Worm (Caenorhabditis elegans) whole organism, midembryonic: ENCODE measurements around the gene str-252.

Source experiments
- flt-1 ChIP-seq: fragments of 200-800 bp; sonication (Bioruptor generic); IDR thresholded peaks from 2 replicates; pipeline ENCODE4 v1.3.6; 2022; ENCODE audit warnings: missing genetic modification characterization, missing compliant biosample characterization
- klf-2 ChIP-seq: fragments of 200-800 bp; sonication (Bioruptor generic); conservative IDR thresholded peaks from 2 replicates; pipeline ENCODE4 v1.3.6; 2022; ENCODE audit warnings: missing genetic modification reagents, missing genetic modification characterization, missing compliant biosample characterization
- med-1 ChIP-seq: sonication (generic microtip); optimal IDR thresholded peaks from 2 replicates; lab custom pipeline; 2017; ENCODE audit warnings: missing genetic modification characterization, mild to moderate bottlenecking, missing compliant biosample characterization, antibody characterized with exemption, missing genetic modification reagents; ENCODE audit not compliant: insufficient read depth
- ref-1 ChIP-seq: fragments of 200-800 bp; sonication (Bioruptor generic); conservative IDR thresholded peaks from 2 replicates; pipeline ENCODE4 v1.3.6; 2022; ENCODE audit warnings: missing genetic modification reagents, missing genetic modification characterization, missing compliant biosample characterization
- tab-1 ChIP-seq: fragments of 200-800 bp; sonication (Bioruptor generic); IDR thresholded peaks from 2 replicates; pipeline ENCODE4 v1.3.6; 2022; ENCODE audit warnings: missing genetic modification characterization, missing compliant biosample characterization
- ztf-29 ChIP-seq: fragments of 200-800 bp; sonication (Bioruptor generic); IDR thresholded peaks from 2 replicates; pipeline ENCODE4 v1.3.6; 2022; ENCODE audit warnings: missing genetic modification reagents, missing genetic modification characterization, missing compliant biosample characterization

DNA sequence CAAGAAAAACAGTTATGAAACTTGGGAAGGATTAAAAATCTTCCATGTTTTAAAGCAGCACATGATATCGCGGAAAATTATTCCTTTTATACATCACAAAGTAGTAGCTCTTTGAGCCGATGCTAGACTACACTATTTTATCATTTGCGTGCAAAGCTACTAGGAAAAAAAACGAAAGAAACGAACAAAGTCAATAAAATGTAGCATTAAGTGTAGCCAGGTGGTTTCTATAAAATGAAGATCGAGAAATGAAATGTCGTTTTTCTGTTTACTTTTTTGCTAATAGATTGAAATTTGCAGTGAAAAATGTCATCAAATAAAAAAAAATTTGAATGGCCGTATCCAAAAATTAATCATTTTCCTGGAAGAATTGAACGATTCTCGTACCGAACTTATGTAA, 43.4 kb upstream of the str-252 start, which contains the start of gene cpt-5:
- TF ChIP-seq tab-1 (no peak), med-1 (GFP tag; lab: Kevin White, UChicago) (no peak), klf-2 (no peak), ref-1 (GFP tag; lab: Robert Waterston, UW) (no peak), flt-1 (no peak), ztf-29 (GFP tag; lab: Robert Waterston, UW) (no peak)
